Worm (Caenorhabditis elegans) whole organism, midembryonic: ENCODE measurements around the gene popl-7.

Experiments used
- T22C8.4 ChIP-seq: fragments of 200-800 bp; sonication (Bioruptor generic); IDR thresholded peaks from 2 replicates; pipeline ENCODE4 v1.3.6; 2022; ENCODE audit warnings: missing genetic modification characterization, missing compliant biosample characterization
- flt-1 ChIP-seq: fragments of 200-800 bp; sonication (Bioruptor generic); IDR thresholded peaks from 2 replicates; pipeline ENCODE4 v1.3.6; 2022; ENCODE audit warnings: missing genetic modification characterization, missing compliant biosample characterization
- klf-2 ChIP-seq: fragments of 200-800 bp; sonication (Bioruptor generic); conservative IDR thresholded peaks from 2 replicates; pipeline ENCODE4 v1.3.6; 2022; ENCODE audit warnings: missing genetic modification reagents, missing genetic modification characterization, missing compliant biosample characterization
- ref-1 ChIP-seq: fragments of 200-800 bp; sonication (Bioruptor generic); conservative IDR thresholded peaks from 2 replicates; pipeline ENCODE4 v1.3.6; 2022; ENCODE audit warnings: missing genetic modification reagents, missing genetic modification characterization, missing compliant biosample characterization
- tab-1 ChIP-seq: fragments of 200-800 bp; sonication (Bioruptor generic); IDR thresholded peaks from 2 replicates; pipeline ENCODE4 v1.3.6; 2022; ENCODE audit warnings: missing genetic modification characterization, missing compliant biosample characterization
- ztf-23 ChIP-seq: fragments of 200-800 bp; sonication (Bioruptor generic); IDR thresholded peaks from 2 replicates; pipeline ENCODE4 v1.3.6; 2022; ENCODE audit warnings: missing genetic modification reagents, missing genetic modification characterization, missing compliant biosample characterization
- ztf-29 ChIP-seq: fragments of 200-800 bp; sonication (Bioruptor generic); IDR thresholded peaks from 2 replicates; pipeline ENCODE4 v1.3.6; 2022; ENCODE audit warnings: missing genetic modification reagents, missing genetic modification characterization, missing compliant biosample characterization

ce11 chrIV:13386903-13387302 is 16.4 kb downstream of the popl-7 start, which contains the start of gene lsm-3:
- no peak for TF ChIP-seq flt-1 (GFP tag; lab: Robert Waterston, UW)
- no peak for TF ChIP-seq T22C8.4 (GFP tag; lab: Robert Waterston, UW)
- TF ChIP-seq ztf-23 (GFP tag; lab: Robert Waterston, UW): no peak
- no peak for TF ChIP-seq ref-1
- TF ChIP-seq ztf-29 (GFP tag; lab: Robert Waterston, UW): no peak
- TF ChIP-seq klf-2 (GFP tag; lab: Robert Waterston, UW): no peak
- TF ChIP-seq tab-1 (GFP tag; lab: Robert Waterston, UW): no peak
